Worm (Caenorhabditis elegans) whole organism, L1 larva: ENCODE measurements around the gene col-168.

Source experiments
- C04F5.9 ChIP-seq: sonication (generic microtip); optimal IDR thresholded peaks from 2 replicates; lab custom pipeline; 2016; ENCODE audit warnings: missing genetic modification characterization, missing compliant biosample characterization
- C16A3.4 ChIP-seq: fragments of 150-350 bp; optimal IDR thresholded peaks from 2 replicates; lab custom pipeline; 2014; ENCODE audit warnings: missing biosample characterization, missing genetic modification characterization
- C34B4.2 ChIP-seq: sonication (generic microtip); optimal IDR thresholded peaks from 2 replicates; lab custom pipeline; 2017; ENCODE audit warnings: mild to moderate bottlenecking, missing genetic modification characterization, missing compliant biosample characterization
- F16B12.6 ChIP-seq: fragments of 150-350 bp; optimal IDR thresholded peaks from 2 replicates; lab custom pipeline; 2014; ENCODE audit warnings: missing biosample characterization, missing genetic modification characterization
- Y116A8C.19 ChIP-seq: sonication (generic microtip); optimal IDR thresholded peaks from 2 replicates; lab custom pipeline; 2016; ENCODE audit warnings: missing compliant biosample characterization, missing genetic modification characterization, borderline replicate concordance
- aha-1 ChIP-seq: fragments of 150-350 bp; optimal IDR thresholded peaks from 2 replicates; lab custom pipeline; 2014; ENCODE audit warnings: missing biosample characterization, missing genetic modification characterization
- aly-2 ChIP-seq: fragments of 150-350 bp; optimal IDR thresholded peaks from 2 replicates; lab custom pipeline; 2014; ENCODE audit warnings: missing biosample characterization, missing genetic modification characterization
- blmp-1 ChIP-seq: fragments of 150-350 bp; optimal IDR thresholded peaks from 2 replicates; lab custom pipeline; 2014; ENCODE audit warnings: missing biosample characterization, missing genetic modification characterization
- ceh-63 ChIP-seq: fragments of 200-800 bp; sonication (Bioruptor generic); optimal IDR thresholded peaks from 2 replicates; lab custom pipeline; 2018; ENCODE audit warnings: mild to moderate bottlenecking, missing genetic modification characterization, missing compliant biosample characterization
- ceh-82 ChIP-seq, 3 experiments: fragments of 150-350 bp in 1 of 3; sonication (generic microtip) in 2 of 3; optimal IDR thresholded peaks; 2 replicates each; lab custom pipeline; 2014 to 2017; ENCODE audit warnings: missing biosample characterization in 3 of 3, missing genetic modification characterization in 3 of 3
- ceh-88 ChIP-seq: fragments of 200-800 bp; sonication (Bioruptor generic); IDR thresholded peaks from 2 replicates; pipeline ENCODE4 v1.3.6; 2022; ENCODE audit warnings: missing genetic modification characterization, missing compliant biosample characterization
- dpl-1 ChIP-seq, 3 experiments: fragments of 150-350 bp in 2 of 3; sonication (generic microtip) in 1 of 3; optimal IDR thresholded peaks; 2 replicates each; lab custom pipeline; 2014 to 2017; ENCODE audit warnings: missing biosample characterization in 3 of 3, missing genetic modification characterization in 3 of 3, missing genetic modification reagents in 3 of 3
- dsc-1 ChIP-seq: sonication (generic microtip); optimal IDR thresholded peaks from 2 replicates; lab custom pipeline; 2016; ENCODE audit warnings: mild to moderate bottlenecking, missing genetic modification characterization, missing compliant biosample characterization
- efl-1 ChIP-seq, 4 experiments: fragments of 150-350 bp; optimal IDR thresholded peaks in 3 of 4; peaks in 1 of 4; 1 replicate in 1 of 4; 2 replicates in 3 of 4; lab custom pipeline; 2014; ENCODE audit warnings: missing biosample characterization in 2 of 4, missing genetic modification characterization in 2 of 4, missing genetic modification reagents in 2 of 4
- elt-2 ChIP-seq: sonication (generic microtip); optimal IDR thresholded peaks from 2 replicates; lab custom pipeline; 2016; ENCODE audit warnings: missing genetic modification characterization, mild to moderate bottlenecking, inconsistent platforms, missing compliant biosample characterization, missing genetic modification reagents
- elt-3 ChIP-seq, 6 experiments: fragments of 150-350 bp in 1 of 6; sonication (generic microtip); optimal IDR thresholded peaks; 2 replicates each; lab custom pipeline; 2017 to 2018; ENCODE audit warnings: missing biosample characterization in 6 of 6, missing genetic modification characterization in 6 of 6, inconsistent platforms in 1 of 6
- fkh-10 ChIP-seq: sonication (generic microtip); optimal IDR thresholded peaks from 2 replicates; lab custom pipeline; 2017; ENCODE audit warnings: missing biosample characterization, missing genetic modification reagents, missing genetic modification characterization
- grh-1 ChIP-seq: fragments of 200-800 bp; sonication (Bioruptor generic); IDR thresholded peaks from 2 replicates; pipeline ENCODE4 v1.3.6; 2022; ENCODE audit warnings: missing genetic modification reagents, missing genetic modification characterization, missing compliant biosample characterization
- hpl-2 ChIP-seq: fragments of 150-350 bp; optimal IDR thresholded peaks from 2 replicates; lab custom pipeline; 2014; ENCODE audit warnings: missing biosample characterization, missing genetic modification reagents, missing genetic modification characterization
- jun-1 ChIP-seq: fragments of 150-350 bp; optimal IDR thresholded peaks from 2 replicates; lab custom pipeline; 2014; ENCODE audit warnings: missing biosample characterization, missing genetic modification reagents, missing genetic modification characterization
- lin-39 ChIP-seq: fragments of 150-350 bp; optimal IDR thresholded peaks from 2 replicates; lab custom pipeline; 2014; ENCODE audit warnings: missing biosample characterization, missing genetic modification reagents, missing genetic modification characterization
- lir-3 ChIP-seq: sonication (generic microtip); optimal IDR thresholded peaks from 2 replicates; lab custom pipeline; 2016; ENCODE audit warnings: mild to moderate bottlenecking, missing genetic modification characterization, moderate library complexity, missing compliant biosample characterization; ENCODE audit not compliant: poor library complexity
- lsy-2 ChIP-seq, 2 experiments: fragments of 150-350 bp; optimal IDR thresholded peaks; 2 replicates each; lab custom pipeline; 2014; ENCODE audit warnings: missing biosample characterization in 2 of 2, missing genetic modification characterization in 2 of 2
- mab-9 ChIP-seq: fragments of 200-800 bp; sonication (Bioruptor generic); IDR thresholded peaks from 2 replicates; pipeline ENCODE4 v1.3.6; 2022; ENCODE audit warnings: missing genetic modification reagents, missing genetic modification characterization, missing compliant biosample characterization
- mef-2 ChIP-seq: fragments of 150-350 bp; optimal IDR thresholded peaks from 2 replicates; lab custom pipeline; 2014; ENCODE audit warnings: missing biosample characterization, missing genetic modification characterization
- nhr-28 ChIP-seq: fragments of 150-350 bp; optimal IDR thresholded peaks from 2 replicates; lab custom pipeline; 2014; ENCODE audit warnings: missing biosample characterization, missing genetic modification characterization
- nhr-76 ChIP-seq: sonication (generic microtip); optimal IDR thresholded peaks from 2 replicates; lab custom pipeline; 2017; ENCODE audit warnings: missing biosample characterization, missing genetic modification characterization
- nhr-77 ChIP-seq: fragments of 150-350 bp; optimal IDR thresholded peaks from 2 replicates; lab custom pipeline; 2014; ENCODE audit warnings: missing biosample characterization, missing genetic modification characterization
- nhr-85 ChIP-seq: sonication (generic microtip); peaks from one replicate; lab custom pipeline; 2016; ENCODE audit warnings: missing genetic modification characterization, inconsistent platforms, missing compliant biosample characterization
- pag-3 ChIP-seq: sonication (generic microtip); optimal IDR thresholded peaks from 2 replicates; lab custom pipeline; 2017; ENCODE audit warnings: missing genetic modification characterization, mild to moderate bottlenecking, missing compliant biosample characterization, antibody characterized with exemption, borderline replicate concordance; ENCODE audit not compliant: insufficient read depth
- pax-3 ChIP-seq: fragments of 200-800 bp; sonication (Bioruptor generic); optimal IDR thresholded peaks from 2 replicates; lab custom pipeline; 2018; ENCODE audit warnings: mild to moderate bottlenecking, missing genetic modification characterization, moderate library complexity, missing compliant biosample characterization
- rnt-1 ChIP-seq: sonication (generic microtip); optimal IDR thresholded peaks from 2 replicates; lab custom pipeline; 2016; ENCODE audit warnings: mild to moderate bottlenecking, missing genetic modification characterization, moderate library complexity, missing compliant biosample characterization
- skn-1 ChIP-seq: fragments of 150-350 bp; optimal IDR thresholded peaks from 2 replicates; lab custom pipeline; 2014; ENCODE audit warnings: missing biosample characterization, missing genetic modification characterization
- sptf-1 ChIP-seq: fragments of 150-350 bp; optimal IDR thresholded peaks from 2 replicates; lab custom pipeline; 2014; ENCODE audit warnings: missing biosample characterization, missing genetic modification characterization
- tbx-2 ChIP-seq: sonication (generic microtip); optimal IDR thresholded peaks from 2 replicates; lab custom pipeline; 2016; ENCODE audit warnings: missing genetic modification characterization, missing compliant biosample characterization
- unc-130 ChIP-seq: fragments of 150-350 bp; optimal IDR thresholded peaks from 2 replicates; lab custom pipeline; 2017; ENCODE audit warnings: missing biosample characterization, missing genetic modification characterization, inconsistent platforms
- unc-98 ChIP-seq: fragments of 200-800 bp; sonication (Bioruptor generic); IDR thresholded peaks from 2 replicates; pipeline ENCODE4 v1.3.6; 2022; ENCODE audit warnings: missing genetic modification characterization, missing compliant biosample characterization
- xbp-1 ChIP-seq: sonication (generic microtip); optimal IDR thresholded peaks from 2 replicates; lab custom pipeline; 2016; ENCODE audit warnings: missing genetic modification characterization, missing compliant biosample characterization
- ztf-4 ChIP-seq: fragments of 150-350 bp; optimal IDR thresholded peaks from 2 replicates; lab custom pipeline; 2014; ENCODE audit warnings: missing biosample characterization, missing genetic modification characterization

Gene col-168

ce11 chrX:6324124-6324893 lies 1.9 kb upstream of the col-168 start:
- TF ChIP-seq jun-1 (peak; percentile 33), tbx-2 (peak; percentile 3)

- TF ChIP-seq C04F5.9 (tag; lab: Kevin White, UChicago), result no peak
- no peak for TF ChIP-seq hpl-2 (GFP tag; lab: Kevin White, UChicago)
- no peak for TF ChIP-seq Y116A8C.19 (tag; lab: Kevin White, UChicago)
- TF ChIP-seq grh-1 (GFP tag; lab: Robert Waterston, UW), result no peak
- TF ChIP-seq aha-1 (tag; lab: Kevin White, UChicago), result no peak
- no peak for TF ChIP-seq nhr-76
- no peak for TF ChIP-seq pag-3
Observed at ce11 chrX:6328860-6329259, 2.7 kb downstream of the col-168 start, which contains the start of gene col-169. TSS of gene col-169 (plus strand) at chrX:6329160.

- TF ChIP-seq nhr-77 (tag; lab: Kevin White, UChicago) (no peak), elt-2 (tag; lab: Kevin White, UChicago) (no peak), unc-98 (GFP tag; lab: Robert Waterston, UW) (no peak), sptf-1 (no peak), F16B12.6 (no peak), skn-1 (tag; lab: Kevin White, UChicago) (no peak), elt-3 (tag; optimal IDR thresholded peaks at IDR 0.05; lab: Kevin White, UChicago) (no peak), pag-3 (no peak), blmp-1 (tag; lab: Kevin White, UChicago) (no peak), dsc-1 (tag; lab: Kevin White, UChicago) (no peak), lir-3 (tag; lab: Kevin White, UChicago) (no peak), ztf-4 (tag; lab: Kevin White, UChicago) (no peak), ceh-63 (GFP tag; lab: Kevin White, UChicago) (no peak), lsy-2 (tag; optimal IDR thresholded peaks at IDR 0.05; lab: Kevin White, UChicago) (no peak), nhr-28 (tag; lab: Kevin White, UChicago) (no peak), nhr-85 (tag; lab: Kevin White, UChicago) (no peak), C34B4.2 (tag; lab: Kevin White, UChicago) (no peak), ceh-88 (GFP tag; lab: Robert Waterston, UW) (no peak), lin-39 (tag; lab: Kevin White, UChicago) (no peak), mef-2 (no peak)
Observed at ce11 chrX:6331409-6331808, 5.2 kb downstream of the col-168 start, which contains the start of gene col-170. TSS of gene col-170 (plus strand) at chrX:6331709.

ce11 chrX:6333998-6334397 lies 7.8 kb downstream of the col-168 start, which contains the start of gene col-171:
TSS of gene col-171 (plus strand) at chrX:6334298.
- no peak for TF ChIP-seq efl-1 (optimal IDR thresholded peaks at IDR 0.05; lab: Kevin White, UChicago)
- peak in 1 of 2 experiments; percentile 22 for TF ChIP-seq efl-1 (GFP tag; optimal IDR thresholded peaks at IDR 0.05 in 1 of 2; lab: Kevin White, UChicago)
- no peak for TF ChIP-seq aha-1 (tag; lab: Kevin White, UChicago)
- no peak for TF ChIP-seq rnt-1

- TF ChIP-seq xbp-1 (tag; lab: Kevin White, UChicago), result no peak
- TF ChIP-seq mef-2, result no peak
- no peak for TF ChIP-seq C16A3.4
- TF ChIP-seq, all 84 proteins: peak for 0
Observed at ce11 chrX:6334602-6335001, 8.4 kb downstream of the col-168 start.

ce11 chrX:6337338-6337737 lies 11.2 kb downstream of the col-168 start:
- TF ChIP-seq pag-3 (no peak), ceh-82 (tag; optimal IDR thresholded peaks at IDR 0.05; lab: Kevin White, UChicago) (no peak), pax-3 (tag; lab: Kevin White, UChicago) (no peak), fkh-10 (GFP tag; lab: Kevin White, UChicago) (no peak), mef-2 (no peak), C34B4.2 (tag; lab: Kevin White, UChicago) (no peak), aly-2 (tag; lab: Kevin White, UChicago) (no peak), ztf-4 (tag; lab: Kevin White, UChicago) (no peak), jun-1 (no peak), nhr-85 (tag; lab: Kevin White, UChicago) (no peak), C16A3.4 (no peak), dpl-1 (GFP tag; optimal IDR thresholded peaks at IDR 0.05; lab: Kevin White, UChicago) (no peak), nhr-77 (tag; lab: Kevin White, UChicago) (no peak), unc-130 (tag; lab: Kevin White, UChicago) (no peak), nhr-76 (no peak), skn-1 (tag; lab: Kevin White, UChicago) (no peak), mab-9 (GFP tag; lab: Robert Waterston, UW) (no peak)
